Worm (Caenorhabditis elegans) whole organism, late embryonic: ENCODE measurements around the gene mcm-7.

ENCODE experiments used
- C08G9.2 ChIP-seq: sonication (generic microtip); optimal IDR thresholded peaks from 2 replicates; lab custom pipeline; 2016; ENCODE audit warnings: mild to moderate bottlenecking, missing genetic modification characterization, moderate library complexity, missing compliant biosample characterization
- F13H6.1 ChIP-seq: sonication (generic microtip); optimal IDR thresholded peaks from 2 replicates; lab custom pipeline; 2016; ENCODE audit warnings: missing genetic modification characterization, missing compliant biosample characterization
- T23F11.4 ChIP-seq: fragments of 200-800 bp; sonication (Bioruptor generic); optimal IDR thresholded peaks from 2 replicates; lab custom pipeline; 2018; ENCODE audit warnings: mild to moderate bottlenecking, missing genetic modification characterization, missing compliant biosample characterization
- ahr-1 ChIP-seq: sonication (generic microtip); optimal IDR thresholded peaks from 2 replicates; lab custom pipeline; 2016; ENCODE audit warnings: missing genetic modification characterization, missing compliant biosample characterization
- ceh-14 ChIP-seq: sonication (generic microtip); optimal IDR thresholded peaks from 2 replicates; lab custom pipeline; 2016; ENCODE audit warnings: missing genotype, missing genetic modification characterization, missing compliant biosample characterization
- ceh-18 ChIP-seq: sonication (generic microtip); optimal IDR thresholded peaks from 2 replicates; lab custom pipeline; 2016; ENCODE audit warnings: missing genetic modification characterization, missing compliant biosample characterization
- ceh-19 ChIP-seq: fragments of 200-800 bp; sonication (Bioruptor generic); optimal IDR thresholded peaks from 2 replicates; lab custom pipeline; 2018; ENCODE audit warnings: mild to moderate bottlenecking, missing genetic modification characterization, missing compliant biosample characterization
- ceh-2 ChIP-seq: sonication (generic microtip); optimal IDR thresholded peaks from 2 replicates; lab custom pipeline; 2016; ENCODE audit warnings: missing genotype, missing genetic modification characterization, missing compliant biosample characterization
- ceh-22 ChIP-seq: sonication (generic microtip); optimal IDR thresholded peaks from 2 replicates; lab custom pipeline; 2017; ENCODE audit warnings: missing biosample characterization, missing genetic modification characterization
- ceh-31 ChIP-seq: sonication (generic microtip); optimal IDR thresholded peaks from 2 replicates; lab custom pipeline; 2016; ENCODE audit warnings: missing genetic modification characterization, missing compliant biosample characterization
- ceh-34 ChIP-seq: sonication (generic microtip); optimal IDR thresholded peaks from 2 replicates; lab custom pipeline; 2016; ENCODE audit warnings: mild to moderate bottlenecking, missing genetic modification characterization, missing compliant biosample characterization
- ceh-45 ChIP-seq: fragments of 200-800 bp; sonication (Bioruptor generic); IDR thresholded peaks from 2 replicates; pipeline ENCODE4 v1.3.6; 2022; ENCODE audit warnings: missing genetic modification reagents, missing genetic modification characterization, missing compliant biosample characterization
- ceh-6 ChIP-seq: fragments of 200-800 bp; sonication (Bioruptor generic); optimal IDR thresholded peaks from 2 replicates; lab custom pipeline; 2018; ENCODE audit warnings: mild to moderate bottlenecking, missing genetic modification characterization, missing compliant biosample characterization
- dmd-4 ChIP-seq: sonication (generic microtip); optimal IDR thresholded peaks from 2 replicates; lab custom pipeline; 2016; ENCODE audit warnings: borderline replicate concordance, missing genetic modification characterization, missing compliant biosample characterization
- dve-1 ChIP-seq: sonication (generic microtip); optimal IDR thresholded peaks from 2 replicates; lab custom pipeline; 2017; ENCODE audit warnings: antibody characterized with exemption, mild to moderate bottlenecking, missing genetic modification characterization, missing compliant biosample characterization
- elt-2 ChIP-seq: sonication (generic microtip); optimal IDR thresholded peaks from 2 replicates; lab custom pipeline; 2016; ENCODE audit warnings: missing genetic modification reagents, missing genetic modification characterization, missing compliant biosample characterization
- ets-4 ChIP-seq: sonication (generic microtip); optimal IDR thresholded peaks from 2 replicates; lab custom pipeline; 2016; ENCODE audit warnings: missing genetic modification characterization, missing compliant biosample characterization
- fkh-10 ChIP-seq: fragments of 150-350 bp; optimal IDR thresholded peaks from 2 replicates; lab custom pipeline; 2014; ENCODE audit warnings: missing biosample characterization, missing genetic modification reagents, missing genetic modification characterization
- fkh-6 ChIP-seq: sonication (generic microtip); optimal IDR thresholded peaks from 2 replicates; lab custom pipeline; 2016; ENCODE audit warnings: missing genetic modification characterization, missing compliant biosample characterization
- gmeb-2 ChIP-seq: sonication (generic microtip); optimal IDR thresholded peaks from 2 replicates; lab custom pipeline; 2016; ENCODE audit warnings: missing genetic modification characterization, inconsistent platforms, missing compliant biosample characterization
- hlh-8 ChIP-seq: sonication (generic microtip); optimal IDR thresholded peaks from 2 replicates; lab custom pipeline; 2016; ENCODE audit warnings: missing genotype, missing genetic modification characterization, missing compliant biosample characterization
- lim-6 ChIP-seq: sonication (generic microtip); optimal IDR thresholded peaks from 2 replicates; lab custom pipeline; 2016; ENCODE audit warnings: missing genetic modification characterization, missing compliant biosample characterization
- madf-2 ChIP-seq: sonication (generic microtip); optimal IDR thresholded peaks from 2 replicates; lab custom pipeline; 2017; ENCODE audit warnings: missing genetic modification characterization, missing compliant biosample characterization
- mec-3 ChIP-seq: sonication (generic microtip); optimal IDR thresholded peaks from 2 replicates; lab custom pipeline; 2016; ENCODE audit warnings: borderline replicate concordance, missing genetic modification characterization, missing compliant biosample characterization
- nfya-1 ChIP-seq: sonication (generic microtip); optimal IDR thresholded peaks from 2 replicates; lab custom pipeline; 2017; ENCODE audit warnings: missing genetic modification characterization, mild to moderate bottlenecking, missing compliant biosample characterization, antibody characterized with exemption, moderate library complexity
- nhr-232 ChIP-seq: sonication (generic microtip); optimal IDR thresholded peaks from 2 replicates; lab custom pipeline; 2016; ENCODE audit warnings: missing genetic modification characterization, missing compliant biosample characterization
- pat-9 ChIP-seq: fragments of 200-800 bp; sonication (Bioruptor generic); optimal IDR thresholded peaks from 2 replicates; lab custom pipeline; 2018; ENCODE audit warnings: mild to moderate bottlenecking, missing genetic modification characterization, moderate library complexity, missing compliant biosample characterization
- pax-1 ChIP-seq: fragments of 150-350 bp; optimal IDR thresholded peaks from 2 replicates; lab custom pipeline; 2014; ENCODE audit warnings: missing biosample characterization, missing genetic modification characterization
- pqm-1 ChIP-seq: sonication (generic microtip); optimal IDR thresholded peaks from 2 replicates; lab custom pipeline; 2016; ENCODE audit warnings: missing genetic modification characterization, missing compliant biosample characterization
- ref-2 ChIP-seq: sonication (generic microtip); optimal IDR thresholded peaks from 2 replicates; lab custom pipeline; 2016; ENCODE audit warnings: missing genetic modification characterization, missing compliant biosample characterization
- rnt-1 ChIP-seq: sonication (generic microtip); optimal IDR thresholded peaks from 2 replicates; lab custom pipeline; 2016; ENCODE audit warnings: missing genetic modification characterization, missing compliant biosample characterization
- tbx-2 ChIP-seq: sonication (generic microtip); optimal IDR thresholded peaks from 2 replicates; lab custom pipeline; 2016; ENCODE audit warnings: missing genetic modification characterization, missing compliant biosample characterization
- ttx-3 ChIP-seq: sonication (generic microtip); optimal IDR thresholded peaks from 2 replicates; lab custom pipeline; 2016; ENCODE audit warnings: missing genetic modification reagents, missing genetic modification characterization, missing compliant biosample characterization
- unc-3 ChIP-seq, 2 experiments: fragments of 200-800 bp in 1 of 2; sonication (Bioruptor generic) in 1 of 2; sonication (generic microtip) in 1 of 2; conservative IDR thresholded peaks in 1 of 2; optimal IDR thresholded peaks in 1 of 2; 2 replicates each; pipeline versions ENCODE4 v1.3.6 to Lab custom; 2016 to 2022; ENCODE audit warnings: missing compliant biosample characterization in 2 of 2, missing genetic modification characterization in 2 of 2, missing genetic modification reagents in 1 of 2
- unc-42 ChIP-seq: sonication (generic microtip); optimal IDR thresholded peaks from 2 replicates; lab custom pipeline; 2016; ENCODE audit warnings: missing genotype, missing genetic modification characterization, missing compliant biosample characterization
- unc-86 ChIP-seq: sonication (generic microtip); optimal IDR thresholded peaks from 2 replicates; lab custom pipeline; 2016; ENCODE audit warnings: missing genetic modification characterization, missing compliant biosample characterization
- ztf-16 ChIP-seq: sonication (generic microtip); optimal IDR thresholded peaks from 2 replicates; lab custom pipeline; 2017; ENCODE audit warnings: missing genetic modification characterization, missing compliant biosample characterization

The mcm-7 gene

ce11 chrV:4366440-4366839 is 19.5 kb downstream of the mcm-7 start, which contains the start of gene F32D1.11:
Gene F32D1.11, minus strand, starts transcription at chrV:4366540.
- TF ChIP-seq ceh-19 (GFP tag; lab: Kevin White, UChicago), result no peak
- no peak for TF ChIP-seq ets-4 (tag; lab: Kevin White, UChicago)
- no peak for TF ChIP-seq fkh-6 (tag; lab: Kevin White, UChicago)
- TF ChIP-seq dmd-4 (tag; lab: Kevin White, UChicago), result no peak
- TF ChIP-seq unc-42 (tag; lab: Kevin White, UChicago), result no peak
- no peak for TF ChIP-seq ceh-6 (GFP tag; lab: Kevin White, UChicago)
- TF ChIP-seq ztf-16 (tag; lab: Kevin White, UChicago), result no peak

DNA sequence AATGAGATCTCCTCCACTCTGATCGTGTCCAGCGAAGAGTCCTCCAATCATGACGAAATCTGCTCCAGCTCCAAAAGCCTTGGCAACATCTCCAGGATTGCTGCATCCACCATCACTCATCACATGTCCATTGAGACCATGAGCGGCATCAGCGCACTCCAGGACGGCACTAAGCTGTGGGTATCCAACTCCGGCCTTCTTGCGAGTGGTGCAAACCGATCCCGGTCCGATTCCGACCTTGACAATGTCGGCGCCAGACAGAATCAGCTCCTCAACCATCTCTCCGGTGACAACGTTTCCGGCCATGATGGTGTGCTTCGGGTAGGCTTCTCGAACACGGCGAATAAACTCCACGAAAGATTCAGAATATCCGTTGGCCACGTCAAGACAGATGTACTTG is 23.5 kb downstream of the mcm-7 start:
- TF ChIP-seq unc-86 (tag; lab: Kevin White, UChicago) (no peak), gmeb-2 (tag; lab: Kevin White, UChicago) (no peak), ref-2 (tag; lab: Kevin White, UChicago) (no peak), mec-3 (no peak), ceh-6 (GFP tag; lab: Kevin White, UChicago) (no peak), dmd-4 (tag; lab: Kevin White, UChicago) (no peak), tbx-2 (no peak), ttx-3 (tag; lab: Kevin White, UChicago) (no peak), rnt-1 (tag; lab: Kevin White, UChicago) (no peak), dve-1 (tag; lab: Kevin White, UChicago) (no peak), F13H6.1 (tag; lab: Kevin White, UChicago) (no peak), pqm-1 (tag; lab: Kevin White, UChicago) (no peak), madf-2 (tag; lab: Kevin White, UChicago) (no peak)

- TF ChIP-seq pqm-1 (tag; lab: Kevin White, UChicago) (no peak), unc-42 (tag; lab: Kevin White, UChicago) (peak; percentile 43), pax-1 (no peak), ceh-45 (GFP tag; lab: Robert Waterston, UW) (no peak), madf-2 (tag; lab: Kevin White, UChicago) (no peak), ceh-2 (tag; lab: Kevin White, UChicago) (no peak), ceh-19 (GFP tag; lab: Kevin White, UChicago) (no peak), pat-9 (no peak), ttx-3 (tag; lab: Kevin White, UChicago) (no peak), rnt-1 (tag; lab: Kevin White, UChicago) (no peak), dmd-4 (tag; lab: Kevin White, UChicago) (no peak), ceh-34 (tag; lab: Kevin White, UChicago) (no peak), ahr-1 (tag; lab: Kevin White, UChicago) (no peak), nfya-1 (tag; lab: Kevin White, UChicago) (peak; percentile 29), unc-3 (GFP tag; conservative IDR thresholded peaks at IDR 0.05; lab: Robert Waterston, UW) (no peak), unc-3 (tag; optimal IDR thresholded peaks at IDR 0.05; lab: Kevin White, UChicago) (no peak), nhr-232 (no peak), ceh-18 (no peak), ceh-31 (tag; lab: Kevin White, UChicago) (peak; percentile 12), elt-2 (tag; lab: Kevin White, UChicago) (peak; percentile 32), ceh-6 (GFP tag; lab: Kevin White, UChicago) (no peak), ceh-22 (tag; lab: Kevin White, UChicago) (no peak), ceh-14 (tag; lab: Kevin White, UChicago) (peak; percentile 22), hlh-8 (tag; lab: Kevin White, UChicago) (no peak), lim-6 (tag; lab: Kevin White, UChicago) (no peak)
Measured at ce11 chrV:4371309-4371933, 24.5 kb downstream of the mcm-7 start, which contains the start of the genes gmpr-1 and fipp-1. Gene gmpr-1, minus strand, starts transcription at chrV:4371383. Gene fipp-1, plus strand, starts transcription at chrV:4371807.

ce11 chrV:4372986-4373385 is 26.0 kb downstream of the mcm-7 start:
- TF ChIP-seq T23F11.4 (GFP tag; lab: Kevin White, UChicago), result no peak
- TF ChIP-seq fkh-10, result no peak
- peak; percentile 6 for TF ChIP-seq fkh-6 (tag; lab: Kevin White, UChicago)
- TF ChIP-seq dve-1 (tag; lab: Kevin White, UChicago), result no peak
- TF ChIP-seq pat-9, result no peak
- TF ChIP-seq ahr-1 (tag; lab: Kevin White, UChicago), result no peak
- TF ChIP-seq C08G9.2, result peak; percentile 49
